Fruit fly (Drosophila melanogaster) whole organism, prepupa: ENCODE measurements around the gene TTLL6B.
A peak's percentile ranks its signal among the peaks of the same experiment; 100 is the strongest.

ENCODE experiments used
- Blimp-1 ChIP-seq: fragments of 200-800 bp; sonication (Bioruptor generic); optimal IDR thresholded peaks from 3 replicates; lab custom pipeline; 2017; ENCODE audit warnings: missing biosample characterization, missing genetic modification characterization, mild to moderate bottlenecking, moderate library complexity, missing genetic modification reagents
- CG10631 ChIP-seq: fragments of 200-800 bp; sonication (Bioruptor generic); optimal IDR thresholded peaks from 2 replicates; lab custom pipeline; 2016; ENCODE audit warnings: missing biosample characterization, missing genetic modification characterization
- CG10669 ChIP-seq: fragments of 200-800 bp; sonication (Bioruptor generic); optimal IDR thresholded peaks from 3 replicates; lab custom pipeline; 2018; ENCODE audit warnings: missing biosample characterization, mild to moderate bottlenecking, missing genetic modification characterization, moderate library complexity
- CG11294 ChIP-seq: fragments of 200-800 bp; sonication (Bioruptor generic); IDR thresholded peaks from 2 replicates; pipeline ENCODE4 v1.3.6; 2022; ENCODE audit warnings: missing biosample characterization, missing genetic modification characterization
- CG11762 ChIP-seq: fragments of 200-800 bp; sonication (Bioruptor generic); optimal IDR thresholded peaks from 3 replicates; lab custom pipeline; 2016; ENCODE audit warnings: missing biosample characterization, missing genetic modification characterization; ENCODE audit not compliant: insufficient read depth
- CG11902 ChIP-seq: fragments of 200-800 bp; sonication (Bioruptor generic); optimal IDR thresholded peaks from 3 replicates; lab custom pipeline; 2016; ENCODE audit warnings: missing biosample characterization, missing genetic modification characterization
- CG15336 ChIP-seq: fragments of 200-800 bp; sonication (Bioruptor generic); IDR thresholded peaks from 2 replicates; pipeline ENCODE4 v1.3.6; 2022; ENCODE audit warnings: missing biosample characterization, missing genetic modification characterization
- CG1621 ChIP-seq: fragments of 200-800 bp; sonication (Bioruptor generic); optimal IDR thresholded peaks from 3 replicates; lab custom pipeline; 2018; ENCODE audit warnings: missing biosample characterization, mild to moderate bottlenecking, missing genetic modification characterization
- CG3032 ChIP-seq: fragments of 200-800 bp; optimal IDR thresholded peaks from 2 replicates; lab custom pipeline; 2019; ENCODE audit warnings: missing biosample characterization, mild to moderate bottlenecking, missing genetic modification characterization, moderate library complexity
- CG31627 ChIP-seq: fragments of 200-800 bp; sonication (Bioruptor generic); optimal IDR thresholded peaks from 3 replicates; lab custom pipeline; 2016; ENCODE audit warnings: missing biosample characterization, missing genetic modification characterization
- CG32006 ChIP-seq: fragments of 200-800 bp; sonication (Bioruptor generic); optimal IDR thresholded peaks from 3 replicates; lab custom pipeline; 2017; ENCODE audit warnings: missing biosample characterization, mild to moderate bottlenecking, missing genetic modification characterization
- CG34406 ChIP-seq: fragments of 200-800 bp; sonication (Bioruptor generic); optimal IDR thresholded peaks from 3 replicates; lab custom pipeline; 2016; ENCODE audit warnings: missing biosample characterization, missing genetic modification characterization
- CG3919 ChIP-seq: fragments of 200-800 bp; sonication (Bioruptor generic); optimal IDR thresholded peaks from 3 replicates; lab custom pipeline; 2016; ENCODE audit warnings: missing biosample characterization, missing genetic modification characterization
- CG4318 ChIP-seq: fragments of 200-800 bp; sonication (Bioruptor generic); optimal IDR thresholded peaks from 3 replicates; lab custom pipeline; 2017; ENCODE audit warnings: missing biosample characterization, mild to moderate bottlenecking, missing genetic modification characterization
- CG6792 ChIP-seq: fragments of 200-800 bp; sonication (Bioruptor generic); optimal IDR thresholded peaks from 3 replicates; lab custom pipeline; 2016; ENCODE audit warnings: missing biosample characterization, missing genetic modification characterization
- CG6808 ChIP-seq: fragments of 200-800 bp; sonication (Bioruptor generic); optimal IDR thresholded peaks from 3 replicates; lab custom pipeline; 2017; ENCODE audit warnings: missing biosample characterization, missing genetic modification characterization, mild to moderate bottlenecking, moderate library complexity, missing genetic modification reagents
- CG6854 ChIP-seq: fragments of 200-800 bp; sonication (Bioruptor generic); optimal IDR thresholded peaks from 2 replicates; lab custom pipeline; 2017; ENCODE audit warnings: missing biosample characterization, mild to moderate bottlenecking, missing genetic modification characterization
- CG7368 ChIP-seq: fragments of 200-800 bp; sonication (Bioruptor generic); optimal IDR thresholded peaks from 3 replicates; lab custom pipeline; 2016; ENCODE audit warnings: missing biosample characterization, missing genetic modification characterization
- CG8119 ChIP-seq: fragments of 200-800 bp; sonication (Bioruptor generic); IDR thresholded peaks from 3 replicates; pipeline ENCODE4 v1.3.6; 2022; ENCODE audit warnings: missing biosample characterization, missing genetic modification characterization
- CG8632 ChIP-seq: fragments of 200-800 bp; sonication (Bioruptor generic); optimal IDR thresholded peaks from 3 replicates; lab custom pipeline; 2016; ENCODE audit warnings: missing biosample characterization, missing genetic modification characterization
- CG9139 ChIP-seq: fragments of 200-800 bp; sonication (Bioruptor generic); optimal IDR thresholded peaks from 3 replicates; lab custom pipeline; 2017; ENCODE audit warnings: missing biosample characterization, mild to moderate bottlenecking, missing genetic modification characterization
- Eip75B ChIP-seq: fragments of 200-800 bp; sonication (Bioruptor generic); optimal IDR thresholded peaks from 3 replicates; lab custom pipeline; 2016; ENCODE audit warnings: missing biosample characterization, missing genetic modification characterization
- Eip78C ChIP-seq: fragments of 200-800 bp; sonication (Bioruptor generic); peaks from one replicate; lab custom pipeline; 2016; ENCODE audit warnings: missing biosample characterization, missing genetic modification characterization
- Eip93F ChIP-seq: fragments of 200-800 bp; sonication (Bioruptor generic); optimal IDR thresholded peaks from 2 replicates; lab custom pipeline; 2016; ENCODE audit warnings: missing biosample characterization, mild to moderate bottlenecking, missing genetic modification characterization
- Hr38 ChIP-seq: sonication (Bioruptor generic); optimal IDR thresholded peaks from 2 replicates; lab custom pipeline; 2016; ENCODE audit warnings: missing biosample characterization, missing genetic modification characterization
- Hr39 ChIP-seq: fragments of 200-800 bp; sonication (Bioruptor generic); optimal IDR thresholded peaks from 2 replicates; lab custom pipeline; 2016; ENCODE audit warnings: missing biosample characterization, missing genetic modification characterization
- Hr4 ChIP-seq: fragments of 200-800 bp; sonication (Bioruptor generic); optimal IDR thresholded peaks from 3 replicates; lab custom pipeline; 2016; ENCODE audit warnings: missing biosample characterization, missing genetic modification characterization
- Lpt ChIP-seq: fragments of 200-800 bp; sonication (Bioruptor generic); optimal IDR thresholded peaks from 3 replicates; lab custom pipeline; 2016; ENCODE audit warnings: missing biosample characterization, missing genetic modification characterization
- Met ChIP-seq: fragments of 200-800 bp; sonication (Bioruptor generic); optimal IDR thresholded peaks from 3 replicates; lab custom pipeline; 2016; ENCODE audit warnings: missing biosample characterization, missing genetic modification characterization
- OdsH ChIP-seq: fragments of 200-800 bp; sonication (Bioruptor generic); optimal IDR thresholded peaks from 3 replicates; lab custom pipeline; 2016; ENCODE audit warnings: missing biosample characterization, missing genetic modification characterization
- Smox ChIP-seq: fragments of 200-800 bp; sonication (Bioruptor generic); optimal IDR thresholded peaks from 3 replicates; lab custom pipeline; 2016; ENCODE audit warnings: missing biosample characterization, missing genetic modification characterization
- Sox102F ChIP-seq: fragments of 200-800 bp; sonication (Bioruptor generic); optimal IDR thresholded peaks from 2 replicates; lab custom pipeline; 2016; ENCODE audit warnings: missing biosample characterization, mild to moderate bottlenecking, missing genetic modification characterization
- Sox14 ChIP-seq: fragments of 200-800 bp; sonication (Bioruptor generic); optimal IDR thresholded peaks from 3 replicates; lab custom pipeline; 2016; ENCODE audit warnings: missing biosample characterization, missing genetic modification characterization
- Sox15 ChIP-seq: fragments of 200-800 bp; sonication (Bioruptor generic); optimal IDR thresholded peaks from 3 replicates; lab custom pipeline; 2016; ENCODE audit warnings: missing biosample characterization, missing genetic modification characterization
- achi ChIP-seq: fragments of 200-800 bp; sonication (Bioruptor generic); optimal IDR thresholded peaks from 3 replicates; lab custom pipeline; 2016; ENCODE audit warnings: missing biosample characterization, missing genetic modification characterization
- acj6 ChIP-seq: fragments of 200-800 bp; sonication (Bioruptor generic); optimal IDR thresholded peaks from 3 replicates; lab custom pipeline; 2016; ENCODE audit warnings: missing biosample characterization, missing genetic modification characterization
- dac ChIP-seq: fragments of 200-800 bp; sonication (Bioruptor generic); optimal IDR thresholded peaks from 2 replicates; lab custom pipeline; 2017; ENCODE audit warnings: missing biosample characterization, mild to moderate bottlenecking, missing genetic modification characterization
- dsx ChIP-seq: fragments of 200-800 bp; optimal IDR thresholded peaks from 3 replicates; lab custom pipeline; 2019; ENCODE audit warnings: missing biosample characterization, mild to moderate bottlenecking, missing genetic modification characterization, moderate library complexity; ENCODE audit not compliant: poor library complexity, severe bottlenecking
- fd59A ChIP-seq: fragments of 200-800 bp; sonication (Bioruptor generic); optimal IDR thresholded peaks from 2 replicates; lab custom pipeline; 2017; ENCODE audit warnings: missing biosample characterization, mild to moderate bottlenecking, missing genetic modification characterization, missing genetic modification reagents
- fd85E ChIP-seq: fragments of 200-800 bp; sonication (Bioruptor generic); optimal IDR thresholded peaks from 3 replicates; lab custom pipeline; 2016; ENCODE audit warnings: missing biosample characterization, missing genetic modification characterization
- fkh ChIP-seq: fragments of 200-800 bp; sonication (Bioruptor generic); optimal IDR thresholded peaks from 3 replicates; lab custom pipeline; 2017; ENCODE audit warnings: missing biosample characterization, mild to moderate bottlenecking, missing genetic modification characterization, moderate library complexity
- net ChIP-seq: fragments of 200-800 bp; sonication (Bioruptor generic); optimal IDR thresholded peaks from 3 replicates; lab custom pipeline; 2016; ENCODE audit warnings: missing biosample characterization, missing genetic modification characterization
- pdm3 ChIP-seq: fragments of 200-800 bp; sonication (Bioruptor generic); optimal IDR thresholded peaks from 3 replicates; lab custom pipeline; 2016; ENCODE audit warnings: missing biosample characterization, missing genetic modification characterization
- salr ChIP-seq, 2 experiments: fragments of 200-800 bp; sonication (Bioruptor generic); optimal IDR thresholded peaks; 3 replicates each; lab custom pipeline; 2016 to 2018; ENCODE audit warnings: missing biosample characterization in 2 of 2, missing genetic modification characterization in 2 of 2, mild to moderate bottlenecking in 1 of 2
- spab ChIP-seq: fragments of 200-800 bp; sonication (Bioruptor generic); optimal IDR thresholded peaks from 2 replicates; lab custom pipeline; 2017; ENCODE audit warnings: missing biosample characterization, mild to moderate bottlenecking, missing genetic modification characterization, missing genetic modification reagents
- ss ChIP-seq, 2 experiments: fragments of 200-800 bp; sonication (Bioruptor generic); optimal IDR thresholded peaks; 2 replicates in 1 of 2; 3 replicates in 1 of 2; lab custom pipeline; 2017 to 2018; ENCODE audit warnings: mild to moderate bottlenecking in 2 of 2, missing biosample characterization in 2 of 2, missing genetic modification characterization in 2 of 2, moderate library complexity in 1 of 2
- svp ChIP-seq: fragments of 200-800 bp; sonication (Bioruptor generic); peaks from one replicate; lab custom pipeline; 2016; ENCODE audit warnings: missing biosample characterization, missing genetic modification characterization
- topi ChIP-seq: fragments of 200-800 bp; sonication (Bioruptor generic); optimal IDR thresholded peaks from 3 replicates; lab custom pipeline; 2016; ENCODE audit warnings: missing biosample characterization, missing genetic modification characterization
- vri ChIP-seq: fragments of 200-800 bp; sonication (Bioruptor generic); optimal IDR thresholded peaks from 3 replicates; lab custom pipeline; 2016; ENCODE audit warnings: missing biosample characterization, mild to moderate bottlenecking, missing genetic modification characterization

TTLL6B gene

dm6 chr3R:27288202-27289135, 37.7 kb upstream of the TTLL6B start, which contains the start of the genes bigmax and Hmu:
Gene bigmax (minus strand): TSS chr3R:27288526.
Gene Hmu (plus strand): TSS chr3R:27288769.
- peak; percentile 77 for TF ChIP-seq CG32006 (GFP tag; lab: Kevin White, UChicago)
- TF ChIP-seq Hr4: peak; percentile 82
- TF ChIP-seq net: peak; percentile 30
- peak; percentile 69 for TF ChIP-seq CG7368 (GFP tag; lab: Kevin White, UChicago)
- TF ChIP-seq topi (GFP tag; lab: Kevin White, UChicago): peak; percentile 77
- TF ChIP-seq pdm3 (GFP tag; lab: Kevin White, UChicago): peak; percentile 76
- no peak for TF ChIP-seq CG6854 (GFP tag; lab: Kevin White, UChicago)
- peak; percentile 41; the same call in 1 of the 2 replicates for TF ChIP-seq CG11294 (GFP tag; lab: Robert Waterston, UW)
- TF ChIP-seq Hr39 (GFP tag; lab: Kevin White, UChicago): peak; percentile 87
- peak; percentile 49 for TF ChIP-seq dac (GFP tag; lab: Kevin White, UChicago)
- peak; percentile 52 for TF ChIP-seq CG10669
- TF ChIP-seq CG15336 (GFP tag; lab: Robert Waterston, UW): peak; percentile 40; the same call in 1 of the 2 replicates
- TF ChIP-seq achi: peak; percentile 75
- no peak for TF ChIP-seq Sox102F (GFP tag; lab: Kevin White, UChicago)
- TF ChIP-seq Blimp-1: no peak
- no peak for TF ChIP-seq CG6808 (GFP tag; lab: Kevin White, UChicago)
- TF ChIP-seq Met (GFP tag; lab: Kevin White, UChicago): peak; percentile 72
- peak; percentile 54 for TF ChIP-seq CG4318 (GFP tag; lab: Kevin White, UChicago)
- peak; percentile 62; the same call in 2 of the 3 replicates for TF ChIP-seq CG8119 (GFP tag; lab: Robert Waterston, UW)
- peak; percentile 81 for TF ChIP-seq OdsH (GFP tag; lab: Kevin White, UChicago)
- peak in 1 of 2 experiments; percentile 69 for TF ChIP-seq ss (GFP tag; optimal IDR thresholded peaks at IDR 0.05; lab: Kevin White, UChicago)
- TF ChIP-seq CG8632: peak; percentile 58
- peak; percentile 65 for TF ChIP-seq Lpt
- TF ChIP-seq svp (GFP tag; lab: Kevin White, UChicago): peak; percentile 98
- TF ChIP-seq CG3919 (GFP tag; lab: Kevin White, UChicago): peak; percentile 80
- TF ChIP-seq dsx: peak; percentile 85
- TF ChIP-seq CG6792: peak; percentile 55
- TF ChIP-seq CG34406 (GFP tag; lab: Kevin White, UChicago): peak; percentile 71
- no peak for TF ChIP-seq CG9139 (GFP tag; lab: Kevin White, UChicago)
- peak in 1 of 2 experiments; percentile 25 for TF ChIP-seq salr (GFP tag; optimal IDR thresholded peaks at IDR 0.05; lab: Kevin White, UChicago)
- TF ChIP-seq fd59A (GFP tag; lab: Kevin White, UChicago): peak; percentile 19
- peak; percentile 90 for TF ChIP-seq CG1621
- TF ChIP-seq fkh: peak; percentile 31
- peak; percentile 73 for TF ChIP-seq CG3032 (tag; lab: Kevin White, UChicago)
- no peak for TF ChIP-seq spab (GFP tag; lab: Kevin White, UChicago)
- peak; percentile 77 for TF ChIP-seq acj6 (GFP tag; lab: Kevin White, UChicago)
- peak; percentile 68 for TF ChIP-seq vri
- TF ChIP-seq Hr38 (GFP tag; lab: Kevin White, UChicago): no peak
- peak; percentile 92 for TF ChIP-seq CG31627 (GFP tag; lab: Kevin White, UChicago)
- no peak for TF ChIP-seq Eip93F
- TF ChIP-seq Sox15: peak; percentile 80
- peak; percentile 88 for TF ChIP-seq Sox14 (GFP tag; lab: Kevin White, UChicago)
- TF ChIP-seq Eip78C (GFP tag; lab: Kevin White, UChicago): peak; percentile 89
- no peak for TF ChIP-seq fd85E (GFP tag; lab: Kevin White, UChicago)
- TF ChIP-seq CG11762 (GFP tag; lab: Kevin White, UChicago): peak; percentile 61
- TF ChIP-seq CG11902 (GFP tag; lab: Kevin White, UChicago): peak; percentile 71
- TF ChIP-seq Eip75B (GFP tag; lab: Kevin White, UChicago): peak; percentile 81
- peak; percentile 79 for TF ChIP-seq Smox
- TF ChIP-seq CG10631 (GFP tag; lab: Kevin White, UChicago): peak; percentile 84
